Worm (Caenorhabditis elegans): ENCODE results near the gene max-1.
"Not testable (repeated sequence)": the region's sequence is repeated elsewhere in the genome, so short reads cannot be mapped to it uniquely, and the experiment has no call there.

DNA sequence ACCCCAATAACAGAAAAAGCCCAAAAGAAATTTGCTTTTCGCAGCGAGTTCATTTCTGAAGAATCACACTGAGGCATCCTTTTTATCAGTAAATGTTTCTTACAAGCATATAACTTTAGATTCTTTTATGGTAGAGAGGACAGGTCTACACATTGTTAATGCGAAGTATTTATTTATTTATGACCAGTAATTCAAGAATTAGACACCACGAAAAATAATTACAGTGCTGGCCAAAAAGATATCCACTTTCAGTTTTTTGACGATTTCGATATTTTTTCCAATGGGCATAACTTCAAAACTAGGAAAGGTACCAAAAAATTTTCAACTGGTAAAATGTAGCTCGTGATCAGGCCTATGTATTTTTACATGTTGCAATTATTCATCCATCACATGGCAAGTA, 14.8 kb upstream of the max-1 start, which contains the start of gene clec-225:
- TF ChIP-seq nhr-84 (tag; optimal IDR thresholded peaks at IDR 0.05); fkh-4 (tag; optimal IDR thresholded peaks at IDR 0.05; ENCODE audit: borderline replicate concordance); snpc-4 (tag; optimal IDR thresholded peaks at IDR 0.05); nhr-237 (tag; optimal IDR thresholded peaks at IDR 0.05); ceh-82 (tag; optimal IDR thresholded peaks at IDR 0.05); aly-2 (tag; optimal IDR thresholded peaks at IDR 0.05); nhr-11 (tag; optimal IDR thresholded peaks at IDR 0.05); ets-5 (GFP tag; IDR thresholded peaks at IDR 0.05): not testable (repeated sequence)

All from whole organism, L1 larva.